Fruit fly (Drosophila melanogaster) whole organism: ENCODE data around the gene Pp2C1.

ENCODE experiments used
- CG8478 ChIP-seq: fragments of >200 bp; optimal IDR thresholded peaks from 2 replicates; lab custom pipeline; 2018; ENCODE audit warnings: inconsistent platforms
- Dll ChIP-seq: fragments of >200 bp; optimal IDR thresholded peaks from 2 replicates; lab custom pipeline; 2017
- EcR ChIP-seq, 2 experiments: fragments of >200 bp; optimal IDR thresholded peaks; 2 replicates each; lab custom pipeline; 2017; ENCODE audit warnings: missing biosample characterization in 2 of 2, missing genetic modification characterization in 2 of 2, missing genetic modification reagents in 2 of 2
- pan ChIP-seq: fragments of >200 bp; optimal IDR thresholded peaks from 2 replicates; lab custom pipeline; 2017
- psq ChIP-seq: fragments of >200 bp; optimal IDR thresholded peaks from 2 replicates; lab custom pipeline; 2017
- usp ChIP-seq: fragments of >200 bp; optimal IDR thresholded peaks from 2 replicates; lab custom pipeline; 2017; ENCODE audit warnings: missing biosample characterization, missing genetic modification characterization, mixed read lengths

The Pp2C1 gene

dm6 chrX:4686723-4687122 lies at the start of gene Pp2C1:
Pp2C1 (minus strand) TSS chrX:4686903.
- TF ChIP-seq pan (lab: Kevin White, UChicago): no peak
- no peak for TF ChIP-seq Dll (lab: Kevin White, UChicago)
- no peak for TF ChIP-seq psq
- TF ChIP-seq usp (GFP tag; lab: Kevin White, UChicago): no peak
- TF ChIP-seq EcR (GFP tag; optimal IDR thresholded peaks at IDR 0.05; lab: Kevin White, UChicago): no peak
- no peak for TF ChIP-seq CG8478

dm6 chrX:4707237-4708066 lies 20.7 kb upstream of the Pp2C1 start, which contains the start of gene Proc-R:
Proc-R (plus strand) TSS chrX:4707916.
- no peak for TF ChIP-seq usp (GFP tag; lab: Kevin White, UChicago)
- TF ChIP-seq EcR (GFP tag; optimal IDR thresholded peaks at IDR 0.05; lab: Kevin White, UChicago): no peak

dm6 chrX:4705009-4705408 lies 18.3 kb upstream of the Pp2C1 start, which contains the start of gene CG7024:
CG7024 (plus strand) TSS chrX:4705309.
- TF ChIP-seq usp (GFP tag; lab: Kevin White, UChicago) (no peak), EcR (GFP tag; optimal IDR thresholded peaks at IDR 0.05; lab: Kevin White, UChicago) (no peak)

dm6 chrX:4702804-4703414 lies 16.2 kb upstream of the Pp2C1 start:
- TF ChIP-seq CG8478 (no peak), psq (no peak), pan (lab: Kevin White, UChicago) (no peak)

- no peak for TF ChIP-seq EcR (GFP tag; optimal IDR thresholded peaks at IDR 0.05; lab: Kevin White, UChicago)
- TF ChIP-seq Dll (lab: Kevin White, UChicago): no peak
- no peak for TF ChIP-seq CG8478
- no peak for TF ChIP-seq usp (GFP tag; lab: Kevin White, UChicago)
- TF ChIP-seq pan (lab: Kevin White, UChicago): no peak
- no peak for TF ChIP-seq psq
These were observed 15.4 kb upstream of the Pp2C1 start, which contains the start of gene Pdha for dm6 chrX:4702118-4702517. Pdha (plus strand) TSS chrX:4702284.

- TF ChIP-seq Dll (lab: Kevin White, UChicago) (no peak), psq (no peak), CG8478 (no peak), pan (lab: Kevin White, UChicago) (no peak), usp (GFP tag; lab: Kevin White, UChicago) (no peak), EcR (GFP tag; optimal IDR thresholded peaks at IDR 0.05; lab: Kevin White, UChicago) (no peak)
These were observed 13.1 kb upstream of the Pp2C1 start for dm6 chrX:4699775-4700174.

dm6 chrX:4699370-4699769 lies 12.7 kb upstream of the Pp2C1 start:
- TF ChIP-seq EcR (GFP tag; optimal IDR thresholded peaks at IDR 0.05; lab: Kevin White, UChicago) (no peak), CG8478 (no peak), psq (no peak), usp (GFP tag; lab: Kevin White, UChicago) (no peak), Dll (lab: Kevin White, UChicago) (no peak), pan (lab: Kevin White, UChicago) (no peak)

- TF ChIP-seq usp (GFP tag; lab: Kevin White, UChicago): no peak
- no peak for TF ChIP-seq psq
- TF ChIP-seq Dll (lab: Kevin White, UChicago): no peak
These were observed 7.4 kb upstream of the Pp2C1 start for dm6 chrX:4694104-4694503.

dm6 chrX:4692963-4693362 lies 6.3 kb upstream of the Pp2C1 start:
- TF ChIP-seq pan (lab: Kevin White, UChicago) (no peak), usp (GFP tag; lab: Kevin White, UChicago) (no peak), EcR (GFP tag; optimal IDR thresholded peaks at IDR 0.05; lab: Kevin White, UChicago) (no peak), Dll (lab: Kevin White, UChicago) (no peak)

- TF ChIP-seq pan (lab: Kevin White, UChicago) (no peak), usp (GFP tag; lab: Kevin White, UChicago) (no peak)
These were observed 4.5 kb upstream of the Pp2C1 start for dm6 chrX:4691226-4691625.

- TF ChIP-seq EcR (GFP tag; optimal IDR thresholded peaks at IDR 0.05; lab: Kevin White, UChicago): no peak
- TF ChIP-seq Dll (lab: Kevin White, UChicago): no peak
- no peak for TF ChIP-seq pan (lab: Kevin White, UChicago)
- no peak for TF ChIP-seq usp (GFP tag; lab: Kevin White, UChicago)
- no peak for TF ChIP-seq psq
- no peak for TF ChIP-seq CG8478
These were observed 4.1 kb upstream of the Pp2C1 start for dm6 chrX:4690767-4691166.

- TF ChIP-seq Dll (lab: Kevin White, UChicago) (no peak), usp (GFP tag; lab: Kevin White, UChicago) (no peak), psq (no peak), EcR (GFP tag; optimal IDR thresholded peaks at IDR 0.05; lab: Kevin White, UChicago) (no peak), CG8478 (no peak), pan (lab: Kevin White, UChicago) (no peak)
These were observed 1.2 kb upstream of the Pp2C1 start, which contains the start of gene ctp for dm6 chrX:4687778-4688399. ctp (plus strand) TSS chrX:4687800.
